Fruit fly (Drosophila melanogaster): ENCODE data around the gene CG43797.

CG43797 gene

DNA sequence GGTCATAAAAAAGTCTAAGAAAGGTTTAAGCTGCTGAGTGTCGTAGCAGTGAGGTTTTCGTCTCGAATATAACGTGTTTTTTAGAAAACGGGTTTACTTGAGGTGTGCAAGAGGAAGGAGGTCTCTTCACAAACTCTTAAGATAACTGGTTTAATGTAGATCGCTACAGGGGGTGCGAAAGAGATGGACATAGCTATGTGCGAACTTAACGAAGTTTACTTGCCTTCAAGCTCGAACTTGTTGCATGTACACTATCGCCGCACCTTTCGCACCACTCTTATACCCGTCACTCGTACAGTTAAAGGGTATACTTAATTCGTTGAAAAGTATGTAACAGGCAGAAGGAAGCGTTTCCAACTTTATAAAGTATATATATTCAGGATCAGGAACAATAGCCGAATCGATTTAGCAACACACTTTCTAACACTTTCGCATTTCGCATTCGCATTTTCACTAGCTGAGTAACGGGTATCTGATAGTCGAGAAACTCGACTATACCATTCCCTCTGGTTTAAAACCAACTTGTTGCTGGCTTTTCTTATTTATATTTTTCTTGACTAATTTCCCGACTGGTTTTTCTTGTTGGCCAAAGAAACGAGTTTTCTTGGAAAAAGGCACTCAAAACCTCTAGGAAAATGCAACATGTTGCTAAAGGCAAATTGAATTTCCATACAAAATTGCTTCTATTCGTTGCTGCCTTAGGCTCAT lies 30.6 kb downstream of the CG43797 start (continued):
- peak; percentile 97 for TF ChIP-seq CG6163 (GFP tag; IDR thresholded peaks at IDR 0.05)
- TF ChIP-seq svp (GFP tag): peak; percentile 69
- TF ChIP-seq Ets21C (GFP tag; optimal IDR thresholded peaks at IDR 0.05): peak; percentile 27
- TF ChIP-seq CG32006 (GFP tag; optimal IDR thresholded peaks at IDR 0.05): peak; percentile 98
- peak; percentile 55 for TF ChIP-seq CG16779 (tag; optimal IDR thresholded peaks at IDR 0.05)
- peak; percentile 42 for TF ChIP-seq spab (GFP tag; optimal IDR thresholded peaks at IDR 0.05)
- peak; percentile 40 to 88 for TF ChIP-seq salr (GFP tag; optimal IDR thresholded peaks at IDR 0.05)
- TF ChIP-seq CG15336 (GFP tag; IDR thresholded peaks at IDR 0.05): peak; percentile 98
- TF ChIP-seq Lpt (GFP tag; optimal IDR thresholded peaks at IDR 0.05): peak; percentile 95

dm6 chr2L:4031203-4032096 lies 31.6 kb downstream of the CG43797 start, which contains the start of gene ed:
Gene ed (plus strand): TSS chr2L:4031377.
- TF ChIP-seq Eip75B (GFP tag; optimal IDR thresholded peaks at IDR 0.05): peak; percentile 37
- TF ChIP-seq ss (GFP tag; optimal IDR thresholded peaks at IDR 0.05): no peak
- no peak for TF ChIP-seq salr (GFP tag; optimal IDR thresholded peaks at IDR 0.05)
- TF ChIP-seq esn (GFP tag; optimal IDR thresholded peaks at IDR 0.05): no peak
- no peak for TF ChIP-seq Ets96B (tag; optimal IDR thresholded peaks at IDR 0.05)
- no peak for TF ChIP-seq CG9139 (GFP tag; optimal IDR thresholded peaks at IDR 0.05)
- TF ChIP-seq CG6808 (GFP tag; optimal IDR thresholded peaks at IDR 0.05): peak; percentile 16
- no peak for TF ChIP-seq Gug (GFP tag; IDR thresholded peaks at IDR 0.05)
- peak; percentile 70 for TF ChIP-seq svp (GFP tag)
- no peak for TF ChIP-seq Blimp-1 (GFP tag; optimal IDR thresholded peaks at IDR 0.05)
- no peak for TF ChIP-seq topi (GFP tag; optimal IDR thresholded peaks at IDR 0.05)
- TF ChIP-seq CG4318 (GFP tag; optimal IDR thresholded peaks at IDR 0.05): no peak
- TF ChIP-seq CG3919 (GFP tag; optimal IDR thresholded peaks at IDR 0.05): no peak
- TF ChIP-seq Ets21C (GFP tag; optimal IDR thresholded peaks at IDR 0.05): no peak
- peak; percentile 78 for TF ChIP-seq fkh (GFP tag; optimal IDR thresholded peaks at IDR 0.05)
- TF ChIP-seq CG6854 (GFP tag; optimal IDR thresholded peaks at IDR 0.05): no peak
- peak; percentile 58; the same call in 2 of the 3 replicates for TF ChIP-seq CG6163 (GFP tag; IDR thresholded peaks at IDR 0.05)
- TF ChIP-seq cyc (GFP tag; optimal IDR thresholded peaks at IDR 0.05): no peak
- no peak for TF ChIP-seq CG10631 (GFP tag; optimal IDR thresholded peaks at IDR 0.05)
- TF ChIP-seq Eip78C (GFP tag): peak; percentile 20
- TF ChIP-seq CG3032 (tag; optimal IDR thresholded peaks at IDR 0.05): no peak
- peak; percentile 27 for TF ChIP-seq Sox14 (GFP tag; optimal IDR thresholded peaks at IDR 0.05)
- TF ChIP-seq OdsH (GFP tag; optimal IDR thresholded peaks at IDR 0.05): no peak
- no peak for TF ChIP-seq CG11294 (GFP tag; IDR thresholded peaks at IDR 0.05)
- TF ChIP-seq CG8319 (GFP tag; optimal IDR thresholded peaks at IDR 0.05): no peak
- TF ChIP-seq CG16779 (tag; optimal IDR thresholded peaks at IDR 0.05): no peak
- no peak for TF ChIP-seq CG1621 (tag; optimal IDR thresholded peaks at IDR 0.05)
- TF ChIP-seq acj6 (GFP tag; optimal IDR thresholded peaks at IDR 0.05): no peak
- TF ChIP-seq eg (GFP tag; IDR thresholded peaks at IDR 0.05): peak; percentile 12; the same call in 1 of the 3 replicates

DNA sequence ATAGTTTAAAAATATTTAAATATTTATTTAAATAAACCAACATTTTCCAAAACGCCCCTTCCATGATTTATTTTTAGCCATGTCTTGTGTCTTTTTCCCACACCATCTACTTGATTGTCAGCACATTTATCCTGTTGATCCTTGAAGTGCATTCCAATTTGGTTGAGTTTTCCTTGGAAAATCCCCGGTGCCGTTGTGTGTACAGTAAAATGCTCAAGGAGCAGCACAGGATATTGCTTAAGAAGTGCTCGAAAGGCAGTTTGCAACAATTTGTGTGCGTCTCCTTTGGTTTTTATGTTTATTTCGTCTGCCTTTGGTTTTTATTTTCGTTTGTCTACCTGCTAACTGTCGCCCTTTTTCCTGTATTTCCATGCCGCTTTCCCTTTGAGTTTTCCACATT lies 34.5 kb downstream of the CG43797 start:
- TF ChIP-seq CG3032 (tag; optimal IDR thresholded peaks at IDR 0.05) (no peak), CG32006 (GFP tag; optimal IDR thresholded peaks at IDR 0.05) (no peak), Sox102F (GFP tag; optimal IDR thresholded peaks at IDR 0.05) (no peak), Ets96B (tag; optimal IDR thresholded peaks at IDR 0.05) (no peak), pdm3 (GFP tag; optimal IDR thresholded peaks at IDR 0.05) (no peak), CG15336 (GFP tag; IDR thresholded peaks at IDR 0.05) (no peak), Hr4 (GFP tag; optimal IDR thresholded peaks at IDR 0.05) (no peak), CG10669 (GFP tag; optimal IDR thresholded peaks at IDR 0.05) (no peak)
